Worm (Caenorhabditis elegans) whole organism, L4/young adult: ENCODE data around the gene C35D10.6.

Source experiments
- W03F9.2 ChIP-seq: fragments of 150-350 bp; optimal IDR thresholded peaks from 2 replicates; lab custom pipeline; 2014; ENCODE audit warnings: missing biosample characterization, missing genetic modification characterization
- dao-5 ChIP-seq: sonication (generic microtip); optimal IDR thresholded peaks from 2 replicates; lab custom pipeline; 2016; ENCODE audit warnings: missing genotype, missing genetic modification characterization, moderate library complexity, missing compliant biosample characterization
- him-1 ChIP-seq: sonication (generic microtip); optimal IDR thresholded peaks from 2 replicates; lab custom pipeline; 2016; ENCODE audit warnings: missing genotype, missing genetic modification reagents, missing genetic modification characterization, missing compliant biosample characterization

ce11 chrIII:4829440-4829839 is 29.7 kb upstream of the C35D10.6 start, which contains the start of gene F26A1.9:
- no peak for TF ChIP-seq him-1 (tag; lab: Kevin White, UChicago)
- no peak for TF ChIP-seq dao-5 (tag; lab: Kevin White, UChicago)
- no peak for TF ChIP-seq W03F9.2 (tag; lab: Kevin White, UChicago)
